Worm (Caenorhabditis elegans) whole organism, young adult: ENCODE measurements around the gene vha-14.

Source experiments
- ceh-40 ChIP-seq: fragments of 200-800 bp; sonication (Bioruptor generic); IDR thresholded peaks from 2 replicates; pipeline ENCODE4 v1.3.6; 2022; ENCODE audit warnings: missing genetic modification characterization, missing compliant biosample characterization
- him-1 ChIP-seq: sonication (generic microtip); optimal IDR thresholded peaks from 2 replicates; lab custom pipeline; 2016; ENCODE audit warnings: missing genotype, missing genetic modification reagents, missing genetic modification characterization, missing compliant biosample characterization
- pha-4 ChIP-seq: fragments of 150-350 bp; sonication (generic microtip); optimal IDR thresholded peaks from 2 replicates; lab custom pipeline; 2014; ENCODE audit warnings: missing biosample characterization, missing genetic modification reagents, missing genetic modification characterization
- tbp1 ChIP-seq: fragments of 200-800 bp; sonication (Bioruptor generic); optimal IDR thresholded peaks from 2 replicates; lab custom pipeline; 2018; ENCODE audit warnings: mild to moderate bottlenecking, missing genetic modification characterization, missing compliant biosample characterization

DNA sequence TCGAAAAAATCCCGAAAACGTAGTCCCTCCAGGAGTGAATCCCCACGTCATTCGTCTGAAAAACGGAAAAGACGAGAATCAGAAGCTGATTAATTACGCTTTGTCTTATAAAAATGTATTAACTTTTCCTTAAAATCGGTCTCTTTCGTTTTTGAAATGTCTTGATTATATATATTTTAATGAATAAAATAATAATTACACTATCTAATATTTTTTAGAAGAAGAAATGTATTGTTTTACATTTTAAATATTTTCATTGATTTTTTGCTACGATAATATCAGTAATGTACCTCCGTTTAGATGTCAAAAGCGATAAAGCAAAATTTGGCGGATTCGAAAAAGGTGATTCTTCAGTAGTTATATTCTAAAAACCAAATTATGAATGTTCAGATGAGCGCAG lies 17.4 kb downstream of the vha-14 start, which contains the start of gene trpp-3:
- TF ChIP-seq him-1 (tag; lab: Kevin White, UChicago) = no peak
- no peak for TF ChIP-seq tbp1 (GFP tag; lab: Kevin White, UChicago)
- no peak for TF ChIP-seq ceh-40 (GFP tag; lab: Robert Waterston, UW)
- no peak for TF ChIP-seq pha-4 (tag; lab: Kevin White, UChicago)
